Worm (Caenorhabditis elegans) whole organism, L1 larva: ENCODE results near the gene R13D11.1.

Experiments
- ama-1 ChIP-seq: fragments of 150-350 bp; optimal IDR thresholded peaks from 2 replicates; lab custom pipeline; 2014
- ceh-8 ChIP-seq: fragments of 200-800 bp; sonication (Bioruptor generic); optimal IDR thresholded peaks from 2 replicates; lab custom pipeline; 2018; ENCODE audit warnings: mild to moderate bottlenecking, missing genetic modification characterization, moderate library complexity, missing compliant biosample characterization
- ets-5 ChIP-seq: fragments of 200-800 bp; sonication (Bioruptor generic); IDR thresholded peaks from 2 replicates; pipeline ENCODE4 v1.3.6; 2022; ENCODE audit warnings: missing genetic modification characterization, missing compliant biosample characterization
- mef-2 ChIP-seq: fragments of 150-350 bp; optimal IDR thresholded peaks from 2 replicates; lab custom pipeline; 2014; ENCODE audit warnings: missing biosample characterization, missing genetic modification characterization
- nhr-85 ChIP-seq: sonication (generic microtip); peaks from one replicate; lab custom pipeline; 2016; ENCODE audit warnings: missing genetic modification characterization, inconsistent platforms, missing compliant biosample characterization
- pag-3 ChIP-seq: sonication (generic microtip); optimal IDR thresholded peaks from 2 replicates; lab custom pipeline; 2017; ENCODE audit warnings: missing genetic modification characterization, mild to moderate bottlenecking, missing compliant biosample characterization, antibody characterized with exemption, borderline replicate concordance; ENCODE audit not compliant: insufficient read depth
- skn-1 ChIP-seq: fragments of 150-350 bp; optimal IDR thresholded peaks from 2 replicates; lab custom pipeline; 2014; ENCODE audit warnings: missing biosample characterization, missing genetic modification characterization
- snu-23 ChIP-seq: sonication (generic microtip); optimal IDR thresholded peaks from 2 replicates; lab custom pipeline; 2016; ENCODE audit warnings: missing genetic modification characterization, missing compliant biosample characterization
- unc-62 ChIP-seq: fragments of 150-350 bp; optimal IDR thresholded peaks from 2 replicates; lab custom pipeline; 2014; ENCODE audit warnings: missing biosample characterization, missing genetic modification reagents, missing genetic modification characterization
- zag-1 ChIP-seq: fragments of 150-350 bp; optimal IDR thresholded peaks from 2 replicates; lab custom pipeline; 2014; ENCODE audit warnings: missing biosample characterization, missing genetic modification characterization
- ztf-11 ChIP-seq, 2 experiments: sonication (generic microtip); optimal IDR thresholded peaks; 2 replicates each; lab custom pipeline; 2016 to 2017; ENCODE audit warnings: missing genetic modification characterization in 2 of 2, missing biosample characterization in 1 of 2, missing compliant biosample characterization in 1 of 2

DNA sequence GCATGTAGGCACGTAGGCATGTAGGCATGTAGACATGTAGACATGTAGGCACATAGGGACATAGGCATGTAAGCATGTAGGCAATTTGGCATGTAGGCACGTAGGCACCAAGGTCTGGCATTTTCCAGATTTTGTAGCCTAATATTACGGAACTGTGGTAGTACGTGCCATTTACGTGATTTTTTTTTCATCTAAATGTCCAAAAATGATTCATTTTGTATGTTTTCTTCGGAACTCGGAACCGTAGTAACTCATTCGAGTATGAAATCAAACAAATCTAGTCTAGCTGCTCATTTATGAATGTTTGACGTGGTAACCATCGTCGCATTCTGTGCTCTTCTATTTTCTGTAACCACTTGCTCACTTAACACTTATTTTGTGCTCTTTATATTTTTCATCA lies 38.9 kb upstream of the R13D11.1 start, which contains the start of gene srbc-59:
- TF ChIP-seq ama-1 (lab: Kevin White, UChicago), result no peak
- TF ChIP-seq ztf-11 (tag; optimal IDR thresholded peaks at IDR 0.05; lab: Kevin White, UChicago), result no peak
- no peak for TF ChIP-seq pag-3 (tag; lab: Kevin White, UChicago)
- no peak for TF ChIP-seq snu-23 (GFP tag; lab: Kevin White, UChicago)
- no peak for TF ChIP-seq mef-2 (tag; lab: Kevin White, UChicago)
- no peak for TF ChIP-seq ceh-8 (GFP tag; lab: Kevin White, UChicago)
- no peak for TF ChIP-seq zag-1
- TF ChIP-seq ets-5 (GFP tag; lab: Robert Waterston, UW), result no peak
- no peak for TF ChIP-seq skn-1 (tag; lab: Kevin White, UChicago)
- no peak for TF ChIP-seq nhr-85 (tag; lab: Kevin White, UChicago)
- TF ChIP-seq unc-62 (GFP tag; lab: Kevin White, UChicago), result no peak
